Fruit fly (Drosophila melanogaster): ENCODE data around the gene cin.

cin gene

dm6 chrX:307384-307783, 51.9 kb downstream of the cin start, which contains the start of gene CG12470:
CG12470 (plus strand) TSS chrX:307684.
- TF ChIP-seq CG17801 (GFP tag; optimal IDR thresholded peaks at IDR 0.05; ENCODE audit: partially characterized antibody), result no peak

All from ovary, adult (tissue).